Fruit fly (Drosophila melanogaster) whole organism, embryonic: ENCODE results near the gene Pop4.

ENCODE experiments used
- Atf6 ChIP-seq: fragments of 200-800 bp; sonication (Bioruptor generic); IDR thresholded peaks from 2 replicates; pipeline ENCODE4 v1.3.6; 2022; ENCODE audit warnings: missing biosample characterization, missing genetic modification characterization
- BtbVII ChIP-seq: fragments of 200-800 bp; sonication (Bioruptor generic); optimal IDR thresholded peaks from 3 replicates; lab custom pipeline; 2017; ENCODE audit warnings: missing biosample characterization, mild to moderate bottlenecking, missing genetic modification characterization
- CG10209 ChIP-seq: fragments of 200-800 bp; sonication (Bioruptor generic); optimal IDR thresholded peaks from 3 replicates; lab custom pipeline; 2017; ENCODE audit warnings: missing biosample characterization, mild to moderate bottlenecking, missing genetic modification characterization, missing genetic modification reagents
- CG10267 ChIP-seq: fragments of 200-800 bp; sonication (Bioruptor generic); optimal IDR thresholded peaks from 2 replicates; lab custom pipeline; 2018; ENCODE audit warnings: missing biosample characterization, mild to moderate bottlenecking, missing genetic modification characterization, moderate library complexity
- CG10321 ChIP-seq: fragments of 200-800 bp; sonication (Bioruptor generic); IDR thresholded peaks from 2 replicates; pipeline ENCODE4 v1.3.6; 2022; ENCODE audit warnings: missing biosample characterization, missing genetic modification characterization
- CG11456 ChIP-seq: fragments of 200-800 bp; sonication (Bioruptor generic); IDR thresholded peaks from 3 replicates; pipeline ENCODE4 v1.3.6; 2022; ENCODE audit warnings: missing biosample characterization, missing genetic modification characterization
- CG12744 ChIP-seq: fragments of 200-800 bp; sonication (Bioruptor generic); optimal IDR thresholded peaks from 2 replicates; lab custom pipeline; 2016; ENCODE audit warnings: missing biosample characterization, missing genetic modification characterization
- CG13424 ChIP-seq: fragments of 200-800 bp; sonication (Bioruptor generic); optimal IDR thresholded peaks from 2 replicates; lab custom pipeline; 2019; ENCODE audit warnings: missing biosample characterization, mild to moderate bottlenecking, missing genetic modification characterization, moderate library complexity
- CG13894 ChIP-seq: fragments of 200-800 bp; sonication (Bioruptor generic); optimal IDR thresholded peaks from 3 replicates; lab custom pipeline; 2018; ENCODE audit warnings: missing biosample characterization, mild to moderate bottlenecking, missing genetic modification characterization, moderate library complexity
- CG14860 ChIP-seq: fragments of 200-800 bp; sonication (Bioruptor generic); IDR thresholded peaks from 3 replicates; pipeline ENCODE4 v1.3.6; 2022; ENCODE audit warnings: missing biosample characterization, missing genetic modification characterization; ENCODE audit not compliant: partially characterized antibody
- CG1529 ChIP-seq: fragments of 200-800 bp; sonication (Bioruptor generic); optimal IDR thresholded peaks from 3 replicates; lab custom pipeline; 2018; ENCODE audit warnings: missing biosample characterization, missing genetic modification characterization
- CG17361 ChIP-seq: fragments of 200-800 bp; sonication (Bioruptor generic); IDR thresholded peaks from 3 replicates; pipeline ENCODE4 v1.3.6; 2022; ENCODE audit warnings: missing biosample characterization, missing genetic modification characterization
- CG17802 ChIP-seq: fragments of 200-800 bp; sonication (Bioruptor generic); optimal IDR thresholded peaks from 2 replicates; lab custom pipeline; 2018; ENCODE audit warnings: missing biosample characterization, mild to moderate bottlenecking, missing genetic modification characterization, moderate library complexity
- CG17829 ChIP-seq: fragments of 200-800 bp; optimal IDR thresholded peaks from 2 replicates; lab custom pipeline; 2019; ENCODE audit warnings: missing biosample characterization, mild to moderate bottlenecking, missing genetic modification characterization, moderate library complexity
- CG18619 ChIP-seq: fragments of 200-800 bp; sonication (Bioruptor generic); optimal IDR thresholded peaks from 3 replicates; lab custom pipeline; 2017; ENCODE audit warnings: missing biosample characterization, mild to moderate bottlenecking, missing genetic modification characterization
- CG4854 ChIP-seq: fragments of 200-800 bp; sonication (Bioruptor generic); optimal IDR thresholded peaks from 2 replicates; lab custom pipeline; 2016; ENCODE audit warnings: missing biosample characterization, missing genetic modification characterization, inconsistent platforms
- CG6791 ChIP-seq: fragments of 200-800 bp; sonication (Bioruptor generic); IDR thresholded peaks from 3 replicates; pipeline ENCODE4 v1.3.6; 2022; ENCODE audit warnings: missing biosample characterization, missing genetic modification characterization; ENCODE audit not compliant: partially characterized antibody
- CG8290 ChIP-seq, 3 experiments: fragments of 200-800 bp; sonication (Bioruptor generic); optimal IDR thresholded peaks; 2 replicates each; lab custom pipeline; 2016 to 2019; ENCODE audit warnings: missing biosample characterization in 3 of 3, missing genetic modification characterization in 3 of 3, mild to moderate bottlenecking in 2 of 3, moderate library complexity in 1 of 3
- CG9437 ChIP-seq: fragments of 200-800 bp; sonication (Bioruptor generic); optimal IDR thresholded peaks from 2 replicates; lab custom pipeline; 2018; ENCODE audit warnings: missing biosample characterization, mild to moderate bottlenecking, missing genetic modification characterization
- CG9932 ChIP-seq: fragments of 200-800 bp; sonication (Bioruptor generic); IDR thresholded peaks from 2 replicates; pipeline ENCODE4 v1.3.6; 2022; ENCODE audit warnings: missing biosample characterization, missing genetic modification characterization
- CTCF ChIP-seq: fragments of 200-800 bp; sonication (Bioruptor generic); optimal IDR thresholded peaks from 2 replicates; lab custom pipeline; 2017; ENCODE audit warnings: missing biosample characterization, mild to moderate bottlenecking, missing genetic modification characterization, moderate library complexity
- Dref ChIP-seq: fragments of 200-800 bp; sonication (Bioruptor generic); IDR thresholded peaks from 2 replicates; pipeline ENCODE4 v1.3.6; 2022; ENCODE audit warnings: missing biosample characterization, missing genetic modification characterization
- Drgx ChIP-seq: fragments of 200-800 bp; sonication (Bioruptor generic); IDR thresholded peaks from 2 replicates; pipeline ENCODE4 v1.3.6; 2022; ENCODE audit warnings: missing biosample characterization, missing genetic modification characterization
- H2.0 ChIP-seq: fragments of 200-800 bp; sonication (Bioruptor generic); IDR thresholded peaks from 2 replicates; pipeline ENCODE4 v1.3.6; 2022; ENCODE audit warnings: missing biosample characterization, missing genetic modification characterization
- HLH3B ChIP-seq: fragments of 200-800 bp; sonication (Bioruptor generic); IDR thresholded peaks from 2 replicates; pipeline ENCODE4 v1.3.6; 2022; ENCODE audit warnings: missing biosample characterization, missing genetic modification characterization
- Hand ChIP-seq: fragments of 200-800 bp; sonication (Bioruptor generic); optimal IDR thresholded peaks from 2 replicates; lab custom pipeline; 2017; ENCODE audit warnings: mild to moderate bottlenecking, missing biosample characterization, missing genetic modification reagents, missing genetic modification characterization
- Hr51 ChIP-seq, 2 experiments: fragments of 200-800 bp; sonication (Bioruptor generic); optimal IDR thresholded peaks; 2 replicates in 1 of 2; 3 replicates in 1 of 2; lab custom pipeline; 2016 to 2018; ENCODE audit warnings: missing biosample characterization in 2 of 2, missing genetic modification characterization in 2 of 2, mild to moderate bottlenecking in 1 of 2, moderate library complexity in 1 of 2
- Jarid2 ChIP-seq: fragments of 200-800 bp; sonication (Bioruptor generic); optimal IDR thresholded peaks from 3 replicates; lab custom pipeline; 2017; ENCODE audit warnings: mild to moderate bottlenecking, missing biosample characterization, missing genetic modification reagents, missing genetic modification characterization
- NC2α ChIP-seq: fragments of 200-800 bp; sonication (Bioruptor generic); optimal IDR thresholded peaks from 2 replicates; lab custom pipeline; 2016; ENCODE audit warnings: missing biosample characterization, missing genetic modification characterization
- Nf-YC ChIP-seq: fragments of 200-800 bp; optimal IDR thresholded peaks from 3 replicates; lab custom pipeline; 2019; ENCODE audit warnings: missing biosample characterization, mild to moderate bottlenecking, missing genetic modification characterization, moderate library complexity
- Tbp ChIP-seq: fragments of >200 bp; optimal IDR thresholded peaks from 2 replicates; lab custom pipeline; 2018; ENCODE audit warnings: missing biosample characterization, missing genetic modification characterization
- Trl ChIP-seq, 3 experiments: fragments of >200 bp in 2 of 3; fragments of 200-800 bp in 1 of 3; sonication (Bioruptor generic) in 1 of 3; optimal IDR thresholded peaks; 2 replicates in 1 of 3; 3 replicates in 2 of 3; lab custom pipeline; 2016 to 2017; ENCODE audit warnings: missing biosample characterization in 1 of 3, missing genetic modification characterization in 1 of 3
- ap ChIP-seq: fragments of 200-800 bp; sonication (Bioruptor generic); IDR thresholded peaks from 2 replicates; pipeline ENCODE4 v1.3.6; 2022; ENCODE audit warnings: missing biosample characterization, missing genetic modification characterization
- croc ChIP-seq: fragments of 200-800 bp; sonication (Bioruptor generic); conservative IDR thresholded peaks from 3 replicates; pipeline ENCODE4 v1.3.6; 2022; ENCODE audit warnings: missing biosample characterization, missing genetic modification characterization
- exex ChIP-seq: fragments of 200-800 bp; sonication (Bioruptor generic); optimal IDR thresholded peaks from 4 replicates; lab custom pipeline; 2018; ENCODE audit warnings: missing biosample characterization, mild to moderate bottlenecking, missing genetic modification characterization, moderate library complexity
- jigr1 ChIP-seq: fragments of 200-800 bp; sonication (Bioruptor generic); IDR thresholded peaks from 3 replicates; pipeline ENCODE4 v1.3.6; 2022; ENCODE audit warnings: missing biosample characterization, missing genetic modification characterization
- maf-S ChIP-seq: fragments of 200-800 bp; sonication (Bioruptor generic); optimal IDR thresholded peaks from 2 replicates; lab custom pipeline; 2016; ENCODE audit warnings: missing biosample characterization, missing genetic modification characterization
- org-1 ChIP-seq: fragments of 200-800 bp; sonication (Bioruptor generic); optimal IDR thresholded peaks from 2 replicates; lab custom pipeline; 2017; ENCODE audit warnings: missing biosample characterization, missing genetic modification characterization
- phol ChIP-seq: fragments of 200-800 bp; sonication (Bioruptor generic); optimal IDR thresholded peaks from 3 replicates; lab custom pipeline; 2018; ENCODE audit warnings: missing biosample characterization, mild to moderate bottlenecking, missing genetic modification characterization, moderate library complexity
- ro ChIP-seq: fragments of 200-800 bp; sonication (Bioruptor generic); IDR thresholded peaks from 2 replicates; pipeline ENCODE4 v1.3.6; 2022; ENCODE audit warnings: missing biosample characterization, missing genetic modification characterization
- row ChIP-seq: fragments of 200-800 bp; sonication (Bioruptor generic); IDR thresholded peaks from 3 replicates; pipeline ENCODE4 v1.3.6; 2022; ENCODE audit warnings: missing biosample characterization, missing genetic modification characterization
- sc ChIP-seq, 3 experiments: fragments of >200 bp in 2 of 3; fragments of 200-800 bp in 1 of 3; sonication (Bioruptor generic) in 1 of 3; optimal IDR thresholded peaks; 2 replicates in 2 of 3; 3 replicates in 1 of 3; lab custom pipeline; 2017; ENCODE audit warnings: mild to moderate bottlenecking in 1 of 3, missing biosample characterization in 1 of 3, missing genetic modification characterization in 1 of 3, missing genetic modification reagents in 1 of 3
- sisA ChIP-seq: fragments of 200-800 bp; sonication (Bioruptor generic); IDR thresholded peaks from 2 replicates; pipeline ENCODE4 v1.3.6; 2022; ENCODE audit warnings: missing biosample characterization, missing genetic modification characterization
- slp2 ChIP-seq: fragments of 200-800 bp; sonication (Bioruptor generic); optimal IDR thresholded peaks from 2 replicates; lab custom pipeline; 2016; ENCODE audit warnings: missing biosample characterization, missing genetic modification characterization
- sr ChIP-seq: fragments of 200-800 bp; sonication (Bioruptor generic); IDR thresholded peaks from 3 replicates; pipeline ENCODE4 v1.3.6; 2022; ENCODE audit warnings: missing biosample characterization, missing genetic modification characterization
- twi ChIP-seq: fragments of 200-800 bp; optimal IDR thresholded peaks from 2 replicates; lab custom pipeline; 2019; ENCODE audit warnings: missing biosample characterization, mild to moderate bottlenecking, missing genetic modification characterization, moderate library complexity
- z ChIP-seq: fragments of 200-800 bp; sonication (Bioruptor generic); IDR thresholded peaks from 3 replicates; pipeline ENCODE4 v1.3.6; 2022; ENCODE audit warnings: missing biosample characterization, missing genetic modification characterization

Gene Pop4

dm6 chr3L:8024278-8025140 lies 46.1 kb upstream of the Pop4 start (continued):
- TF ChIP-seq sc (optimal IDR thresholded peaks at IDR 0.05; lab: Kevin White, UChicago) (no peak), sc (GFP tag; optimal IDR thresholded peaks at IDR 0.05; lab: Kevin White, UChicago) (no peak), ap (GFP tag; lab: Robert Waterston, UW) (no peak), HLH3B (peak; percentile 68), twi (peak; percentile 57), Trl (optimal IDR thresholded peaks at IDR 0.05; lab: Kevin White, UChicago) (no peak), Trl (GFP tag; optimal IDR thresholded peaks at IDR 0.05; lab: Kevin White, UChicago) (no peak), CG4854 (no peak), CG14860 (GFP tag; lab: Robert Waterston, UW) (no peak), CG9437 (GFP tag; lab: Kevin White, UChicago) (peak; percentile 21), Jarid2 (GFP tag; lab: Kevin White, UChicago) (no peak), sr (peak; percentile 73; the same call in 1 of the 3 replicates), CG8290 (GFP tag; optimal IDR thresholded peaks at IDR 0.05; lab: Kevin White, UChicago) (no peak), CG8290 (tag; optimal IDR thresholded peaks at IDR 0.05; lab: Kevin White, UChicago) (peak in 1 of 2 experiments; percentile 68), Hand (no peak), z (0 out of 3 replicates have a peak, but pooled peaks have one; percentile 0), CG10267 (tag; lab: Kevin White, UChicago) (peak; percentile 23), phol (peak; percentile 55), Dref (no peak), CG10321 (GFP tag; lab: Robert Waterston, UW) (no peak; the same call in 1 of the 2 replicates), H2.0 (GFP tag; lab: Robert Waterston, UW) (peak; percentile 10; the same call in 1 of the 2 replicates), CG17829 (tag; lab: Kevin White, UChicago) (peak; percentile 24), CG6791 (GFP tag; lab: Robert Waterston, UW) (no peak), Drgx (GFP tag; lab: Robert Waterston, UW) (peak; percentile 69), org-1 (no peak), CG13424 (tag; lab: Kevin White, UChicago) (peak; percentile 36), exex (no peak), CG13894 (tag; lab: Kevin White, UChicago) (no peak), CG17361 (GFP tag; lab: Robert Waterston, UW) (peak; percentile 64; the same call in 2 of the 3 replicates), CG11456 (GFP tag; lab: Robert Waterston, UW) (peak; percentile 71; the same call in 2 of the 3 replicates), NC2α (GFP tag; lab: Kevin White, UChicago) (no peak), Atf6 (GFP tag; lab: Robert Waterston, UW) (peak; percentile 64; the same call in 1 of the 2 replicates), Nf-YC (tag; lab: Kevin White, UChicago) (peak; percentile 45), jigr1 (no peak), CG17802 (tag; lab: Kevin White, UChicago) (no peak), CG10209 (peak; percentile 7), sisA (GFP tag; lab: Robert Waterston, UW) (peak; percentile 55), BtbVII (peak; percentile 50), maf-S (no peak), CG1529 (GFP tag; lab: Kevin White, UChicago) (no peak), row (GFP tag; lab: Robert Waterston, UW) (peak; percentile 65), croc (GFP tag; lab: Robert Waterston, UW) (peak; percentile 16; the same call in 1 of the 3 replicates), Tbp (no peak), CG12744 (GFP tag; lab: Kevin White, UChicago) (no peak), CG18619 (GFP tag; lab: Kevin White, UChicago) (no peak), ro (GFP tag; lab: Robert Waterston, UW) (peak; percentile 23; the same call in 1 of the 2 replicates), Hr51 (GFP tag; optimal IDR thresholded peaks at IDR 0.05; lab: Kevin White, UChicago) (peak in 1 of 2 experiments; percentile 56), CTCF (GFP tag; lab: Kevin White, UChicago) (no peak), CG9932 (GFP tag; lab: Robert Waterston, UW) (peak; percentile 60), slp2 (GFP tag; lab: Kevin White, UChicago) (no peak)
